Fruit fly (Drosophila melanogaster): ENCODE data around the gene Fadd.

The Fadd gene

DNA sequence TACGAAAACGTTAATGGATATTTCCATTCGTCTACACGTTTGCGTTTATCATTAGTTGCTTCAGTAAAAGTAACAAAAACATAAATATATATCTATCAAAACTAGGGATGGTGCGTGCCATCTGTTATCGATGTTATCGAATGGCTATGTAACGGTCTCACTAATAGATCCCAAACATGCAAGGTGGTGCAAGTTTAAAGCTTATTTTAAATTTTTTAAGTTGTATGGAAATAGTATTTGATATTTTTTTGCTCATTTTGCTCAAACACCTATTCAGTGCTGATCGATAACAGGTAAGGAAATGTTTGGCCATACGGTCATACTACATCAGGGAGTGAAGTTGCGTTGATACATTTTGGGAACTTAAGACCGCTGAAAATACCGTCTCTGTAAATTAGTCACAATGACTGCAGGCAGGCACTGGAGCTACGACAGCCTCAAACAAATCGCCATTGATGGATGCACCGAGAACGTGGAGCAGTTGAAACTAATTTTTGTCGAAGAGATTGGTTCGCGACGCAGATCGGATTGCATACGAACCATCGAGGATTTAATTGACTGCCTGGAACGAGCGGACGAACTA lies at the start of gene Fadd, which contains the start of the genes CG45099, CG6015 and pit (continued):
- TF ChIP-seq CG7745 (tag; optimal IDR thresholded peaks at IDR 0.05) (no peak), CG6689 (GFP tag; IDR thresholded peaks at IDR 0.05) (peak; percentile 54), pum (GFP tag; optimal IDR thresholded peaks at IDR 0.05) (peak; percentile 6), Hmx (GFP tag; optimal IDR thresholded peaks at IDR 0.05) (no peak), trem (tag; optimal IDR thresholded peaks at IDR 0.05) (peak; percentile 62), Xbp1 (GFP tag; optimal IDR thresholded peaks at IDR 0.05) (no peak), CG7987 (GFP tag; optimal IDR thresholded peaks at IDR 0.05) (no peak), CG34224 (GFP tag; IDR thresholded peaks at IDR 0.05; ENCODE audit: partially characterized antibody) (peak; percentile 75), aop (GFP tag; IDR thresholded peaks at IDR 0.05) (no peak), crol (GFP tag; IDR thresholded peaks at IDR 0.05) (no peak), fd102C (GFP tag; optimal IDR thresholded peaks at IDR 0.05) (no peak), CG9797 (GFP tag; optimal IDR thresholded peaks at IDR 0.05) (peak; percentile 83), GATAe (GFP tag; conservative IDR thresholded peaks at IDR 0.05) (no peak), CG12299 (tag; optimal IDR thresholded peaks at IDR 0.05) (no peak), Dad (GFP tag; optimal IDR thresholded peaks at IDR 0.05) (no peak), D19A (tag; optimal IDR thresholded peaks at IDR 0.05) (no peak), trh (GFP tag; optimal IDR thresholded peaks at IDR 0.05) (no peak), CG43689 (GFP tag; IDR thresholded peaks at IDR 0.05) (no peak), CG6272 (GFP tag; IDR thresholded peaks at IDR 0.05) (no peak), NfI (GFP tag; optimal IDR thresholded peaks at IDR 0.05) (no peak), BtbVII (GFP tag; optimal IDR thresholded peaks at IDR 0.05) (no peak), CG13624 (GFP tag; optimal IDR thresholded peaks at IDR 0.05) (peak; percentile 34), pan (optimal IDR thresholded peaks at IDR 0.05) (no peak), pan (GFP tag; optimal IDR thresholded peaks at IDR 0.05 in 1 of 2, IDR thresholded peaks at IDR 0.05 in 1 of 2) (no peak), Doc3 (GFP tag; IDR thresholded peaks at IDR 0.05; ENCODE audit: partially characterized antibody) (peak; percentile 52; the same call in 1 of the 3 replicates), jigr1 (GFP tag; IDR thresholded peaks at IDR 0.05) (no peak), CG6854 (GFP tag; optimal IDR thresholded peaks at IDR 0.05) (no peak), CG9215 (GFP tag; IDR thresholded peaks at IDR 0.05) (no peak), az2 (GFP tag; optimal IDR thresholded peaks at IDR 0.05) (no peak), CG18262 (tag; optimal IDR thresholded peaks at IDR 0.05) (no peak), Stat92E (GFP tag; optimal IDR thresholded peaks at IDR 0.05) (peak in 1 of 3 experiments; percentile 52), CG33213 (GFP tag; optimal IDR thresholded peaks at IDR 0.05) (no peak), CG11085 (GFP tag; IDR thresholded peaks at IDR 0.05) (no peak), pho (GFP tag; optimal IDR thresholded peaks at IDR 0.05) (no peak), dpn (GFP tag; optimal IDR thresholded peaks at IDR 0.05) (peak in 1 of 2 experiments; percentile 26), CG30431 (GFP tag; optimal IDR thresholded peaks at IDR 0.05) (no peak), repo (GFP tag; optimal IDR thresholded peaks at IDR 0.05) (no peak), ken (GFP tag; IDR thresholded peaks at IDR 0.05) (no peak), CG10959 (GFP tag; IDR thresholded peaks at IDR 0.05) (no peak), Sry-β (GFP tag; optimal IDR thresholded peaks at IDR 0.05) (no peak), dati (GFP tag; IDR thresholded peaks at IDR 0.05) (no peak), tin (GFP tag; optimal IDR thresholded peaks at IDR 0.05) (no peak), CG3847 (GFP tag; IDR thresholded peaks at IDR 0.05) (peak; percentile 28; the same call in 1 of the 2 replicates), sug (tag; optimal IDR thresholded peaks at IDR 0.05) (no peak), bsh (GFP tag; optimal IDR thresholded peaks at IDR 0.05) (no peak), zfh2 (GFP tag; optimal IDR thresholded peaks at IDR 0.05) (no peak), CG10431 (GFP tag; optimal IDR thresholded peaks at IDR 0.05) (no peak), schlank (tag; optimal IDR thresholded peaks at IDR 0.05) (no peak), unc-4 (GFP tag; IDR thresholded peaks at IDR 0.05; ENCODE audit: partially characterized antibody) (peak; percentile 63), CG4328 (GFP tag; optimal IDR thresholded peaks at IDR 0.05) (no peak), Pdp1 (GFP tag; optimal IDR thresholded peaks at IDR 0.05) (peak in 1 of 2 experiments; percentile 66)

Measured in whole organism, embryonic.